Worm (Caenorhabditis elegans) whole organism, young adult: ENCODE measurements around the gene ZK512.11.

Experiments
- Y53F4B.3 ChIP-seq: fragments of 200-800 bp; sonication (Bioruptor generic); IDR thresholded peaks from 2 replicates; pipeline ENCODE4 v1.3.6; 2022; ENCODE audit warnings: missing genetic modification reagents, missing genetic modification characterization, missing compliant biosample characterization
- Y67H2A.10 ChIP-seq: fragments of 200-800 bp; sonication (Bioruptor generic); conservative IDR thresholded peaks from 2 replicates; pipeline ENCODE4 v1.3.6; 2022; ENCODE audit warnings: missing genetic modification reagents, missing genetic modification characterization, missing compliant biosample characterization
- cebp-2 ChIP-seq: fragments of 200-800 bp; sonication (Bioruptor generic); IDR thresholded peaks from 2 replicates; pipeline ENCODE4 v1.3.6; 2022; ENCODE audit warnings: missing genetic modification characterization, missing compliant biosample characterization
- ceh-100 ChIP-seq: fragments of 200-800 bp; sonication (Bioruptor generic); IDR thresholded peaks from 2 replicates; pipeline ENCODE4 v1.3.6; 2022; ENCODE audit warnings: missing genetic modification reagents, missing genetic modification characterization, missing compliant biosample characterization
- ets-4 ChIP-seq: fragments of 200-800 bp; sonication (Bioruptor generic); optimal IDR thresholded peaks from 2 replicates; lab custom pipeline; 2018; ENCODE audit warnings: mild to moderate bottlenecking, missing genetic modification characterization, missing compliant biosample characterization
- nhr-27 ChIP-seq: fragments of 200-800 bp; sonication (Bioruptor generic); optimal IDR thresholded peaks from 2 replicates; lab custom pipeline; 2018; ENCODE audit warnings: mild to moderate bottlenecking, missing genetic modification characterization, moderate library complexity, missing compliant biosample characterization
- snpc-4 ChIP-seq, 5 experiments: fragments of 150-350 bp in 1 of 5; sonication (generic microtip) in 4 of 5; optimal IDR thresholded peaks; 2 replicates each; lab custom pipeline; 2014 to 2018; ENCODE audit warnings: missing genetic modification characterization in 5 of 5, missing biosample characterization in 3 of 5, antibody characterized with exemption in 2 of 5, mild to moderate bottlenecking in 2 of 5, missing compliant biosample characterization in 2 of 5, missing genotype in 2 of 5, moderate library complexity in 2 of 5, missing genetic modification reagents in 1 of 5
- unc-62 ChIP-seq: fragments of 150-350 bp; optimal IDR thresholded peaks from 2 replicates; lab custom pipeline; 2014; ENCODE audit warnings: missing biosample characterization, missing genetic modification reagents, missing genetic modification characterization
- ztf-26 ChIP-seq: sonication (generic microtip); optimal IDR thresholded peaks from 2 replicates; lab custom pipeline; 2017; ENCODE audit warnings: missing genetic modification characterization, missing compliant biosample characterization
- ztf-3 ChIP-seq: fragments of 200-800 bp; sonication (Bioruptor generic); optimal IDR thresholded peaks from 2 replicates; lab custom pipeline; 2018; ENCODE audit warnings: mild to moderate bottlenecking, missing genetic modification characterization, missing compliant biosample characterization

DNA sequence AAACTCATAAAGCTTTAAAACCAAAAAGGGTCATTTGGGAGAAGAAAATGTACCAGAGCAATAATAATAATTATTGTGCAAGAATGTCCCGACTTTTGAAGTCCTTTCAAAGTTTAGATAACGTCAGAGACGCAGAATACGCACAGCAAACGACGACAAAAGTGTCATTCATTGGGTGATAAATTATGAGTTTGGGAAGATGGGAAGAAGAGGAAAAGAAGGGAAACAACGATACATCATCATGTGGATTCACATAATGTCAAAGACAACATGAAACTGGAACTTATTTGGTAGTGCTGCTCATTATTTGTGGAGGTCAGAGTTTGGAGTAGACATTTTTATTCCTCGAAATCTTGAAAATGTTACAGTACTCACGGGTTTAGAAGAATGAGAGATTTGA, 33.9 kb downstream of the ZK512.11 start:
- TF ChIP-seq snpc-4 (GFP tag; optimal IDR thresholded peaks at IDR 0.05; lab: Kevin White, UChicago) (no peak), snpc-4 (tag; optimal IDR thresholded peaks at IDR 0.05; lab: Kevin White, UChicago) (no peak), Y67H2A.10 (no peak), nhr-27 (tag; lab: Kevin White, UChicago) (no peak), ztf-26 (tag; lab: Kevin White, UChicago) (no peak), Y53F4B.3 (GFP tag; lab: Robert Waterston, UW) (no peak), unc-62 (GFP tag; lab: Kevin White, UChicago) (no peak), cebp-2 (GFP tag; lab: Robert Waterston, UW) (no peak), ztf-3 (GFP tag; lab: Kevin White, UChicago) (no peak), ets-4 (GFP tag; lab: Kevin White, UChicago) (no peak), ceh-100 (GFP tag; lab: Robert Waterston, UW) (no peak)
